Worm (Caenorhabditis elegans): Measurements from ENCODE around the gene sde-2.
A peak's percentile ranks its signal among the peaks of the same experiment; 100 is the strongest.

Gene sde-2

DNA sequence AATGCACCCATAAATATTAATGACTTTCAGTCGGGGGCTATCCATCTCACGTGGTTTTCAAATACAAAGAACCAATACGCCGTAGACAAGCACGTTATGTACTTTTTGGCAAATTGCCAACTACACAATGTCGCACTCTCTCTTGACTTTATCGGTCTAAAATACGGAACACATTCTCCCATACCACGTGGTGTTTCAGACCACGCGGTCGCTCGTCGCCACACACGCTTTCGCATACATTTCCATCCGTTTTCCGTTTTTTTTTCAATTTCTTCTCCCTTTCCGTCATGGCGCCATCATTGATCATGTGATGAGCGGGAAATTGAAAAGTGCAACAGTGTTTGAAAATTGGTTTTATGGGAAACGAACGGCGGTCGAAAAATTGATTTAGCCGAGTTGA, 31.2 kb downstream of the sde-2 start:
- no peak for TF ChIP-seq pes-1 (GFP tag; IDR thresholded peaks at IDR 0.05)

DNA sequence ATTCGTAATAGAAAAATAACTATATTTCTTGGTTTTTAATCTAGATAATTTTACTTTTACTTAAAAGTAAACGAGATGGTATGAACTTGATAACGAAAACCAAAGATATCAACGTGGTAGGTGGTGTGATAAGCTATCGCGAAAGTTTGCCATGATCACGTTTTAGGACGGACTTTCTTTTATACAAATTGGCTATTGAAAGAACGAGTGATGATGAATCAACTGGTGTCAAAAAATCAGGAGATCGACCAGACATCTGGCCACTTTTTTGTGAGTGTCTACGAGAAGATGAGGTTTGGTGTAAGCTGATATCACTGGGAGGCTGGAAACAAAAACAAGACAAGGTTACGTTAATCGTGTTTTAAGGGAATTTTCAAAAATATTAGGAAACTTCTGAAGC, 31.8 kb downstream of the sde-2 start:
- no peak for TF ChIP-seq ets-7 (tag; optimal IDR thresholded peaks at IDR 0.05)
- TF ChIP-seq F13C5.2 (tag; optimal IDR thresholded peaks at IDR 0.05), result no peak
- TF ChIP-seq sea-1 (GFP tag; conservative IDR thresholded peaks at IDR 0.05), result no peak

DNA sequence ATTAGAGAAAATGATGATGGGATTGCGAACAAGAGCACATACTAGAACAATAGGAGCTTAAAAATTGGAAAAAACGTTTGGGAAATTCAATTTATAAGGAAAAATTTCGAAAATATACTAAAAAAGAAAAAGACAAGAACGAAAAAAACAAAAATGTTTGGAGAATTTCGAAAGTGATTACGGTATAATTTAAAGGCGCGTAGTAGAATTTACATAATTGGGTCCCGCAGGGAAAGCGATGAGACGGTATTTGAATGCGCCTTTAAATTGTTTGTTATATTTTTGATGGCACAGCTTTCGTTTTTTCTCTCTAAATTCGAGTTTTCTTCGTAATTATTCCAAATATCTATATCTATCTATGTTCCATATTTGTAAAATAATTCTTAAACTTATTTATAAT, 32.7 kb downstream of the sde-2 start:
- TF ChIP-seq ceh-36 (tag; optimal IDR thresholded peaks at IDR 0.05) (no peak), tbx-37 (GFP tag; conservative IDR thresholded peaks at IDR 0.05) (no peak), tbx-11 (GFP tag; IDR thresholded peaks at IDR 0.05) (no peak), flt-1 (GFP tag; IDR thresholded peaks at IDR 0.05) (no peak), tra-4 (tag; optimal IDR thresholded peaks at IDR 0.05) (no peak), sea-1 (GFP tag; conservative IDR thresholded peaks at IDR 0.05) (no peak), scrt-1 (GFP tag; IDR thresholded peaks at IDR 0.05) (no peak), ets-7 (tag; optimal IDR thresholded peaks at IDR 0.05) (no peak), hnd-1 (tag; optimal IDR thresholded peaks at IDR 0.05) (no peak)

DNA sequence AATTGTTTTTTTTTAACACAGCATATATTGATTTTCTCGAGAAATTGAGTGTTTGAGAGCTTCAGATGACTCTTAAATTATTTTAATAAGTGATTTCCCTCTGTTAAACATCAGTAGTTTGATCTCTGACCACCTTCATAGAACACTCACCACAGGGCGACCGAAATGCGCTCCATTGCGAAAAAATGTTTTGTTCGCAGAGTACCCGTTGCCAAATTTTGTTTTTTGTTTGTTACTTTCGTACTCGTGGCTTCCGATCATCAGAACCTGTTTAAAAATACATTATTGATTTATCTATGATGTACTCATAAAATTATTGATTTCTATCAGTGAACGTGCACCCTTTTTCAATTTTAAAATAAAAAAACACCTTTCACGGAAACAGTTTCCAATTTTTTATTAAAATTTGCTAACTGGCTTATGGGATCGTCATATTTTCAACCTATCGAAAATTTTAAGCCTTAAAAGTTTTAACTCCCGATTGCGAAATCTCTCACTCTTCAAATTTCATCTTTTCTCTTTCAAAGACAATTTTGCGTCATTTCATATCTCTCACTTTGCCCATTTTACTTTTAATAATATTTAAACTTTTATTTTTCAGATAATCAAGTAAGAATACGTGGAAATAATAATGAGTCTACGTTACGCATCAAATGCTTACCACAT, 33.4 kb downstream of the sde-2 start, which contains the start of gene letm-1:
TSS of gene letm-1 (plus strand) at position 598 of the 666 bp plus-strand sequence.
- TF ChIP-seq tra-4 (tag; optimal IDR thresholded peaks at IDR 0.05) (no peak), F13C5.2 (tag; optimal IDR thresholded peaks at IDR 0.05) (no peak), ceh-13 (GFP tag; optimal IDR thresholded peaks at IDR 0.05) (no peak), ets-7 (tag; optimal IDR thresholded peaks at IDR 0.05) (no peak), ceh-36 (tag; optimal IDR thresholded peaks at IDR 0.05) (no peak), flt-1 (GFP tag; IDR thresholded peaks at IDR 0.05) (no peak), aly-1 (tag; optimal IDR thresholded peaks at IDR 0.05) (no peak), hmg-4 (GFP tag; optimal IDR thresholded peaks at IDR 0.05) (no peak), hnd-1 (tag; optimal IDR thresholded peaks at IDR 0.05) (no peak), B0310.2 (tag; optimal IDR thresholded peaks at IDR 0.05) (no peak), ama-1 (optimal IDR thresholded peaks at IDR 0.05) (no peak), tbx-11 (GFP tag; IDR thresholded peaks at IDR 0.05) (no peak), hmbx-1 (tag; optimal IDR thresholded peaks at IDR 0.05) (no peak), pes-1 (GFP tag; IDR thresholded peaks at IDR 0.05) (no peak), tbx-37 (GFP tag; conservative IDR thresholded peaks at IDR 0.05) (no peak), sea-1 (GFP tag; conservative IDR thresholded peaks at IDR 0.05) (no peak), scrt-1 (GFP tag; IDR thresholded peaks at IDR 0.05) (no peak)

DNA sequence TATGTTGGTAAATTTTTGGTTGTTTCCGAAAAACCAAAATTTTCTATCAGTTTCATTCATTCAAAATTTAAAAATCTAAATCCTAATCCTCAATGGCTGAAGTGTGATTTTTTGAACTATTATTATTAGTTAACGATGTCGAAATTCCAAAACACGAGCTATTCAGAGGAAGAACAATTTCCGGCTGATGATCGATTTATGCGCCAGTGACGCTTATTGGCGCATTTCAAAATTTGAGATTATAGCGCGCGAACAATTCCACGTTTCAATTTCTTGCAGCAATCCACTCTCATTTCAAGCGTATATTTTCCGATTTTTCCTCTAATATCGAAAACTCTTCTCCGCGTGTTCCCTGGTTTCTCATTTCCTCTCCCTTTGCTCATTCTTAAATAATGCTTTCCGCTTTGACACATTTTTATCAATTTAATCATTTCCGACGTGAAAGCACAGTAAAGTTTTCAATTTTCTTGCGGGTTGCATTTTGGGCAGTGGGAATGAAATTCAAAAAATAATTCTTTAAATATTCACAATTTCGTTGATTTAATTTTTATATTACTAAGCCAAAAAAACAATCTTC, 37.1 kb downstream of the sde-2 start:
- TF ChIP-seq ama-1 (optimal IDR thresholded peaks at IDR 0.05), result no peak
- no peak for TF ChIP-seq tbx-11 (GFP tag; IDR thresholded peaks at IDR 0.05)
- no peak for TF ChIP-seq hmbx-1 (tag; optimal IDR thresholded peaks at IDR 0.05)
- TF ChIP-seq tra-4 (tag; optimal IDR thresholded peaks at IDR 0.05), result no peak
- no peak for TF ChIP-seq hnd-1 (tag; optimal IDR thresholded peaks at IDR 0.05)
- TF ChIP-seq pes-1 (GFP tag; IDR thresholded peaks at IDR 0.05), result no peak
- no peak for TF ChIP-seq tbx-37 (GFP tag; conservative IDR thresholded peaks at IDR 0.05)
- TF ChIP-seq ceh-36 (tag; optimal IDR thresholded peaks at IDR 0.05), result no peak
- TF ChIP-seq hmg-4 (GFP tag; optimal IDR thresholded peaks at IDR 0.05), result no peak
- no peak for TF ChIP-seq aly-1 (tag; optimal IDR thresholded peaks at IDR 0.05)
- no peak for TF ChIP-seq ceh-13 (GFP tag; optimal IDR thresholded peaks at IDR 0.05)
- no peak for TF ChIP-seq scrt-1 (GFP tag; IDR thresholded peaks at IDR 0.05)
- no peak for TF ChIP-seq sea-1 (GFP tag; conservative IDR thresholded peaks at IDR 0.05)
- no peak for TF ChIP-seq ets-7 (tag; optimal IDR thresholded peaks at IDR 0.05)

DNA sequence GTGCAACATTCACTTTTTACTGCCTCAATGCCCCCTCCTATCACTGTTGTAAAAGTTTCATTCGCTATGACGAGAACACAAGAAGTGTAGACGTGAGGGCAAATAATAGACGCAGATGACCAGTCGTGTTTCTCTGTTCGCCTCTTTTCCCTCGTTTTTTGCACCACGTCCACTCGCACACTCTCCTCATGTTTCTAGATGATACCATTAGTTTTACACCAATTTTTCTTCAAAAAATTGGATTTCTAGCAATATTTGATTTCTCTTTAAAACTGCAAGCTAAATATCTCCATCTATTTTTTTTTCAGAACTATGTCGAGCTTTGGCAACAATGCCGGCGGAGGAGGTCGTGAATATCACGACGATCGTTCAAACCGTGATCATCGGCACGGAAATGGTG, 37.7 kb downstream of the sde-2 start, which contains the start of gene rde-12:
TSS of gene rde-12 (plus strand) at position 301 of the 400 bp plus-strand sequence.
- no peak for TF ChIP-seq ceh-36 (tag; optimal IDR thresholded peaks at IDR 0.05)
- no peak for TF ChIP-seq tbx-11 (GFP tag; IDR thresholded peaks at IDR 0.05)
- no peak for TF ChIP-seq tra-4 (tag; optimal IDR thresholded peaks at IDR 0.05)
- no peak for TF ChIP-seq flt-1 (GFP tag; IDR thresholded peaks at IDR 0.05)
- no peak for TF ChIP-seq ama-1 (optimal IDR thresholded peaks at IDR 0.05)
- no peak for TF ChIP-seq hmg-4 (GFP tag; optimal IDR thresholded peaks at IDR 0.05)
- TF ChIP-seq hmbx-1 (tag; optimal IDR thresholded peaks at IDR 0.05), result no peak
- TF ChIP-seq aly-1 (tag; optimal IDR thresholded peaks at IDR 0.05), result no peak
- no peak for TF ChIP-seq hnd-1 (tag; optimal IDR thresholded peaks at IDR 0.05)

DNA sequence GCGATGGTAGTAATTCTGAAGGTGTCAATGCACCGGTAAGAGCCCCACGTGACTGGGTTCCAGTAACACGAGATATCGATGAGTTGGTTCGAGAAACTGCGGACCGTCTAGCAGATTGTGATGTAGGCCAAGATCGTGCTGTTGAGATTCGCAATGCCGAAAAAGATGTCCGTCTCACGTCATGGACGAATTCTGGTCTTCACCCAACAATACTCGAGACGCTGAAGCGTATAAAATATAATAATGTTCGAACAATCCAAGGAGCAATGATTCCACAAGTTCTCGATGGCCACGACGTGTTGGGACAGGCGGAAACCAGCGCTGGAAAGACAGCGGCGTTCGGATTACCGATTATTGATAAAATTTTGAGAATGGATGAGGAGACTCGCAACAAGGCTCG, 39.1 kb downstream of the sde-2 start:
- TF ChIP-seq aly-1 (tag; optimal IDR thresholded peaks at IDR 0.05) (no peak), hnd-1 (tag; optimal IDR thresholded peaks at IDR 0.05) (no peak), flt-1 (GFP tag; IDR thresholded peaks at IDR 0.05) (no peak), pes-1 (GFP tag; IDR thresholded peaks at IDR 0.05) (no peak), hmg-4 (GFP tag; optimal IDR thresholded peaks at IDR 0.05) (no peak), F13C5.2 (tag; optimal IDR thresholded peaks at IDR 0.05) (no peak), tbx-37 (GFP tag; conservative IDR thresholded peaks at IDR 0.05) (no peak), tra-4 (tag; optimal IDR thresholded peaks at IDR 0.05) (no peak), ceh-13 (GFP tag; optimal IDR thresholded peaks at IDR 0.05) (no peak), ets-7 (tag; optimal IDR thresholded peaks at IDR 0.05) (no peak), B0310.2 (tag; optimal IDR thresholded peaks at IDR 0.05) (no peak), hmbx-1 (tag; optimal IDR thresholded peaks at IDR 0.05) (no peak), sea-1 (GFP tag; conservative IDR thresholded peaks at IDR 0.05) (no peak), scrt-1 (GFP tag; IDR thresholded peaks at IDR 0.05) (no peak)

DNA sequence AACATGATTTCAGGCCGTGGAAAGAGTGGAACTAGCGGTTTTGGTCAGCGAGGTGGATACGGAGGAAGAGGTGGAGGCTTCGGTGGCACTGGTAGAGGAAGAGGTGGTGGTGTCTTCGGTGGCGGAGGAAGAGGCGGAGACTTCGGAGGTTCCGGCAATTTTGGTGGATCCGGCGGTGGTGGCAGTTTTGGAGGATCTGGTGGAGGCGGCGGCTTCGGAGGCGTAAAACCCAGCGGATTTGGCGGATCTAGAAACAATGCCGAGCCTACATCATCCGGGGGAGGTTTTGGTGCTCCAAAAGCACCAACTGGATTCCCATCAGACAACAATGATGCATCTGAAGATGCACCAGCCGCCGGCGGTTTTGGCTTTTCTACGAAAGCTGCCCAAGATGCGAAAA, 41.0 kb downstream of the sde-2 start:
- TF ChIP-seq scrt-1 (GFP tag; IDR thresholded peaks at IDR 0.05), result no peak
- TF ChIP-seq sea-1 (GFP tag; conservative IDR thresholded peaks at IDR 0.05), result no peak
- TF ChIP-seq ceh-36 (tag; optimal IDR thresholded peaks at IDR 0.05), result no peak
- no peak for TF ChIP-seq tbx-11 (GFP tag; IDR thresholded peaks at IDR 0.05)
- 0 out of 2 replicates have a peak, but pooled peaks have one; percentile 18 for TF ChIP-seq pes-1 (GFP tag; IDR thresholded peaks at IDR 0.05)
- no peak for TF ChIP-seq flt-1 (GFP tag; IDR thresholded peaks at IDR 0.05)
- TF ChIP-seq aly-1 (tag; optimal IDR thresholded peaks at IDR 0.05), result no peak
- no peak for TF ChIP-seq tbx-37 (GFP tag; conservative IDR thresholded peaks at IDR 0.05)
- TF ChIP-seq F13C5.2 (tag; optimal IDR thresholded peaks at IDR 0.05), result no peak
